Fruit fly (Drosophila melanogaster): ENCODE data around the gene Atx-1.

The Atx-1 gene

dm6 chrX:6866040-6866439 lies 43.0 kb downstream of the Atx-1 start:
- peak; percentile 30 for TF ChIP-seq CG17801 (GFP tag; optimal IDR thresholded peaks at IDR 0.05; ENCODE audit: partially characterized antibody)

- TF ChIP-seq CG17801 (GFP tag; optimal IDR thresholded peaks at IDR 0.05; ENCODE audit: partially characterized antibody), result no peak
Observed at dm6 chrX:6866764-6867163, 43.8 kb downstream of the Atx-1 start.

dm6 chrX:6867175-6868023 lies 44.4 kb downstream of the Atx-1 start, which contains the start of gene CG14434:
Gene CG14434 (minus strand): TSS chrX:6867194.
- TF ChIP-seq CG17801 (GFP tag; optimal IDR thresholded peaks at IDR 0.05; ENCODE audit: partially characterized antibody), result no peak

DNA sequence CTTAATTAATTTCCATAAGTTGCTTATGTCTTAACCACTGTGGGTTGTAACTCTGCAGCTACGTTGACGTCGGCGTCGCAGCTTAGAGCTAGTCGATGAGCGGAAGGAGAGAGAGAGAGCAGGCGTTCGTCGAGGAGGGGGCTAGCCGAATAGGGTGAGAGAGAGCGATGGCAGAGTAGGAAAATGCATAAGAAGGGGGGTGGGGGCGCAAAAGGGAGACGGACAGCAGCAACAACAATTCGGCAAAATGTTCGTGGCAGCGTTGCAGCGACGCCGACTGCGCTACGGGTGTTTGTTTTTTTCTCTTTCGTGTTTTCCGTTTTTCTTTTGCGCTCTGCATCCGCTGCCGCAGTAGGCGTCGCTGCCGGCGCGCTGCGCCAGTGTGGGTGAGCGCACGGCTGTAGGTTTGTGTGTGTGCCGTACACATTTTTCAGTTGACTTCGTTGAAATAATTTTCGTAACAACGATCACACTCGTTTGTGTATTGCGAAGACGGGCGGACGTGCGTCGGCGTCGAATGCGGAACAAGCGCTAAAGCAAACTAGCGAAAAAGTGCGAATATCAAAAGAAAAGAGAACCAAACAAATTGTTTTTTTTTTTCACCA lies 45.1 kb downstream of the Atx-1 start:
- no peak for TF ChIP-seq CG17801 (GFP tag; optimal IDR thresholded peaks at IDR 0.05; ENCODE audit: partially characterized antibody)

dm6 chrX:6868629-6869579 lies 45.9 kb downstream of the Atx-1 start:
- TF ChIP-seq CG17801 (GFP tag; optimal IDR thresholded peaks at IDR 0.05; ENCODE audit: partially characterized antibody), result no peak

DNA sequence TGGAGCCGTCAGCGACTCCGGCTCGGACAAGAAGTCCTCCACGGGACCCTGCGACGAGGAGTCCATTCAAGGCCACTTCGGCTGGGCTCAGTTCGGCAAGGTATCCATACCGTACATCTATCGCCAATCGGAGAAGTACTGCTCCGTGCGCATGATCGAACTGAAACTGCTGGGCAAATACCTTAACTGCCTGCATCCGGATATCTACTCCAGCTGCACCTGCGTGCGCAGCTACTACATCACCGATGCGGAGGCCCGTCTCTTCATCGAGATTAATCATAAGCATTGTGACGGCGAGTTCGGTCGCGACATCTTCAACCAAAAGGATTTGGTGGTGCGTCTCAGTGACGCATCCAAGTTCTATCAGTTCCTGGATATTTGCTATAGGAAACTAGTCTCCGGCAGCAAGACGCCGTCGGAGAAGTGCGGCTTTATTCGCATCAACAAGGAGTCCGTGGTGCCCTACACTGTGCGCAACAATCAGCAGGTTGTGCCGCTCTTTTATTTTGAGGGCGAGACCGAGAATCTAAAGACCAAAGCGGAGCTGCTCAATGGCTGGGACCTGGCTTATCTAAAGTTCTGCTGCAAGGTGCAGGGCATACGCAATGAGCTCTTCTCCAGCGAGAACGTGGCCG lies 46.9 kb downstream of the Atx-1 start:
- TF ChIP-seq CG17801 (GFP tag; optimal IDR thresholded peaks at IDR 0.05; ENCODE audit: partially characterized antibody), result no peak

DNA sequence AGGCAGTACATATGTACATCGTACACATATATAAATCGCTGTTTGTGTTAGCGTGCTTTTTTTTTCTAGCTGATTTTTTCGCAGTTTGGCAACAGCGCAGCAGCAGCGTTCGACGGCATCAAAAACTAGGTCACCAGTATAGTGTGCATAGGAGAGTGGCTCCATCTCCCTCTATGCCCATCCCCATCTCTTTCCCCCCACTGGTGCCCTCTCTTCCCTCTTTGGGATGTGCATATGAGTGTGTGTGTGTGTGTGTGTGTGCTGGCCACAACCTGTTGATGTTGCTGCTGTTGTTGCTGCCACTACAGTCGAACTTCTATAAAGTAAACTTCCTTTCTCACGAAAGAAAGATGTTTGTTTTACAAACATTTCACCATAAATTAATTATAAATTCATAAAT lies 48.7 kb downstream of the Atx-1 start:
- no peak for TF ChIP-seq CG17801 (GFP tag; optimal IDR thresholded peaks at IDR 0.05; ENCODE audit: partially characterized antibody)
